Worm (Caenorhabditis elegans) whole organism, L1 larva: ENCODE measurements around the gene H14A12.5.
"Not testable (repeated sequence)": the region's sequence is repeated elsewhere in the genome, so short reads cannot be mapped to it uniquely, and the experiment has no call there.

Experiments used
- aly-2 ChIP-seq: fragments of 150-350 bp; optimal IDR thresholded peaks from 2 replicates; lab custom pipeline; 2014; ENCODE audit warnings: missing biosample characterization, missing genetic modification characterization
- dsc-1 ChIP-seq: sonication (generic microtip); optimal IDR thresholded peaks from 2 replicates; lab custom pipeline; 2016; ENCODE audit warnings: mild to moderate bottlenecking, missing genetic modification characterization, missing compliant biosample characterization
- efl-1 ChIP-seq, 4 experiments: fragments of 150-350 bp; optimal IDR thresholded peaks in 3 of 4; peaks in 1 of 4; 1 replicate in 1 of 4; 2 replicates in 3 of 4; lab custom pipeline; 2014; ENCODE audit warnings: missing biosample characterization in 2 of 4, missing genetic modification characterization in 2 of 4, missing genetic modification reagents in 2 of 4
- fkh-10 ChIP-seq: sonication (generic microtip); optimal IDR thresholded peaks from 2 replicates; lab custom pipeline; 2017; ENCODE audit warnings: missing biosample characterization, missing genetic modification reagents, missing genetic modification characterization
- lin-13 ChIP-seq: fragments of 150-350 bp; optimal IDR thresholded peaks from 2 replicates; lab custom pipeline; 2014; ENCODE audit warnings: missing biosample characterization, missing genetic modification reagents, missing genetic modification characterization
- lsy-2 ChIP-seq, 2 experiments: fragments of 150-350 bp; optimal IDR thresholded peaks; 2 replicates each; lab custom pipeline; 2014; ENCODE audit warnings: missing biosample characterization in 2 of 2, missing genetic modification characterization in 2 of 2
- nhr-20 ChIP-seq: sonication (generic microtip); optimal IDR thresholded peaks from 2 replicates; lab custom pipeline; 2016; ENCODE audit warnings: mild to moderate bottlenecking, missing genetic modification characterization, missing compliant biosample characterization
- nhr-237 ChIP-seq: fragments of 150-350 bp; optimal IDR thresholded peaks from 2 replicates; lab custom pipeline; 2014; ENCODE audit warnings: missing biosample characterization, missing genetic modification characterization
- nhr-28 ChIP-seq: fragments of 150-350 bp; optimal IDR thresholded peaks from 2 replicates; lab custom pipeline; 2014; ENCODE audit warnings: missing biosample characterization, missing genetic modification characterization
- skn-1 ChIP-seq: fragments of 150-350 bp; optimal IDR thresholded peaks from 2 replicates; lab custom pipeline; 2014; ENCODE audit warnings: missing biosample characterization, missing genetic modification characterization
- sptf-1 ChIP-seq: fragments of 150-350 bp; optimal IDR thresholded peaks from 2 replicates; lab custom pipeline; 2014; ENCODE audit warnings: missing biosample characterization, missing genetic modification characterization
- unc-62 ChIP-seq: fragments of 150-350 bp; optimal IDR thresholded peaks from 2 replicates; lab custom pipeline; 2014; ENCODE audit warnings: missing biosample characterization, missing genetic modification reagents, missing genetic modification characterization
- ztf-11 ChIP-seq, 2 experiments: sonication (generic microtip); optimal IDR thresholded peaks; 2 replicates each; lab custom pipeline; 2016 to 2017; ENCODE audit warnings: missing genetic modification characterization in 2 of 2, missing biosample characterization in 1 of 2, missing compliant biosample characterization in 1 of 2
- ztf-4 ChIP-seq: fragments of 150-350 bp; optimal IDR thresholded peaks from 2 replicates; lab custom pipeline; 2014; ENCODE audit warnings: missing biosample characterization, missing genetic modification characterization

DNA sequence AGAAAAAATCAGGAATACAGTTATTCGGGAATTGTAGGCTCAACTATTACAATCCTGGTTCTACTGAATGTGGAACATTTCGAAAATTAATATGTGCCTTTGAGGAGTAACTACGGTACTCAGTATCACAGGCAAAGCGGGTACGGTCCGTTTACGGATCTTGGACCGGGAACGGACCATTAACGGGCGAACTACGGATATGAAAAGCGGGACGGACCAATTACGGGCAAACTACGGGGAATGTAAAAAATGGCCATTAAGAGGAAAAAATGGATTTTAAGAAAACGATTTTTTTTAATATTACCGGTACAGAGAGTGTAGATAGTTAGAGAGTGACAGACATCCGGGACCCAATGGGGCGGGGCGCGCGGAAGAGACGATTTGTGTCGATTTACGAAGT lies at the start of gene H14A12.5:
- TF ChIP-seq unc-62 (GFP tag; lab: Kevin White, UChicago); nhr-237; ztf-4; fkh-10; aly-2 (tag; lab: Kevin White, UChicago); lin-13 (GFP tag; lab: Kevin White, UChicago); dsc-1 (tag; lab: Kevin White, UChicago); skn-1 (tag; lab: Kevin White, UChicago); ztf-11 (tag; optimal IDR thresholded peaks at IDR 0.05; lab: Kevin White, UChicago); sptf-1 (tag; lab: Kevin White, UChicago); efl-1 (optimal IDR thresholded peaks at IDR 0.05; lab: Kevin White, UChicago); efl-1 (GFP tag; optimal IDR thresholded peaks at IDR 0.05 in 1 of 2; lab: Kevin White, UChicago); nhr-28 (tag; lab: Kevin White, UChicago); lsy-2 (tag; optimal IDR thresholded peaks at IDR 0.05; lab: Kevin White, UChicago); nhr-20: not testable (repeated sequence)
